Worm (Caenorhabditis elegans) whole organism, young adult: ENCODE data around the gene tat-4.

Source experiments
- B0336.3 ChIP-seq: fragments of 200-800 bp; sonication (Bioruptor generic); IDR thresholded peaks from 2 replicates; pipeline ENCODE4 v1.3.6; 2022; ENCODE audit warnings: missing genetic modification characterization, missing compliant biosample characterization
- D2030.7 ChIP-seq: fragments of 200-800 bp; sonication (Bioruptor generic); IDR thresholded peaks from 2 replicates; pipeline ENCODE4 v1.3.6; 2022; ENCODE audit warnings: missing genetic modification reagents, missing genetic modification characterization, missing compliant biosample characterization
- F22D6.2 ChIP-seq: sonication (generic microtip); optimal IDR thresholded peaks from 2 replicates; lab custom pipeline; 2016; ENCODE audit warnings: mild to moderate bottlenecking, missing genetic modification characterization, missing compliant biosample characterization
- F23B12.7 ChIP-seq: sonication (generic microtip); optimal IDR thresholded peaks from 2 replicates; lab custom pipeline; 2017; ENCODE audit warnings: missing genetic modification characterization, mild to moderate bottlenecking, missing compliant biosample characterization, antibody characterized with exemption, moderate library complexity; ENCODE audit not compliant: insufficient read depth
- F49E8.2 ChIP-seq: sonication (generic microtip); optimal IDR thresholded peaks from 3 replicates; lab custom pipeline; 2017; ENCODE audit warnings: missing genetic modification characterization, mild to moderate bottlenecking, missing compliant biosample characterization, antibody characterized with exemption, moderate library complexity; ENCODE audit not compliant: insufficient read depth
- F52B5.7 ChIP-seq: sonication (generic microtip); optimal IDR thresholded peaks from 2 replicates; lab custom pipeline; 2016; ENCODE audit warnings: mild to moderate bottlenecking, missing genetic modification characterization, missing compliant biosample characterization
- T26A5.8 ChIP-seq: sonication (generic microtip); optimal IDR thresholded peaks from 2 replicates; lab custom pipeline; 2016; ENCODE audit warnings: missing genetic modification characterization, missing compliant biosample characterization
- Y53G8AR.9 ChIP-seq: fragments of 200-800 bp; sonication (Bioruptor generic); conservative IDR thresholded peaks from 2 replicates; pipeline ENCODE4 v1.3.6; 2022; ENCODE audit warnings: missing genetic modification reagents, missing genetic modification characterization, missing compliant biosample characterization
- Y79H2A.3 ChIP-seq: fragments of 200-800 bp; sonication (Bioruptor generic); conservative IDR thresholded peaks from 2 replicates; pipeline ENCODE4 v1.3.6; 2022; ENCODE audit warnings: missing genetic modification reagents, missing genetic modification characterization, missing compliant biosample characterization
- ZK185.1 ChIP-seq: sonication (generic microtip); optimal IDR thresholded peaks from 2 replicates; lab custom pipeline; 2016; ENCODE audit warnings: mild to moderate bottlenecking, missing genetic modification characterization, missing compliant biosample characterization; ENCODE audit not compliant: poor library complexity, severe bottlenecking
- akir-1 ChIP-seq: fragments of 200-800 bp; sonication (Bioruptor generic); optimal IDR thresholded peaks from 2 replicates; lab custom pipeline; 2018; ENCODE audit warnings: mild to moderate bottlenecking, missing genetic modification characterization, moderate library complexity, missing compliant biosample characterization
- ama-1 ChIP-seq, 3 experiments: fragments of 150-350 bp in 1 of 3; sonication (generic microtip) in 2 of 3; optimal IDR thresholded peaks; 2 replicates each; lab custom pipeline; 2014 to 2018; ENCODE audit warnings: missing biosample characterization in 2 of 3, missing genetic modification characterization in 2 of 3, missing genetic modification reagents in 2 of 3
- aptf-3 ChIP-seq: fragments of 200-800 bp; sonication (Bioruptor generic); IDR thresholded peaks from 2 replicates; pipeline ENCODE4 v1.3.6; 2022; ENCODE audit warnings: missing genetic modification characterization, missing compliant biosample characterization
- athp-1 ChIP-seq: sonication (generic microtip); optimal IDR thresholded peaks from 2 replicates; lab custom pipeline; 2017; ENCODE audit warnings: mild to moderate bottlenecking, missing genetic modification characterization, missing compliant biosample characterization
- attf-5 ChIP-seq: fragments of 200-800 bp; sonication (Bioruptor generic); optimal IDR thresholded peaks from 2 replicates; lab custom pipeline; 2018; ENCODE audit warnings: mild to moderate bottlenecking, missing genetic modification characterization, missing compliant biosample characterization
- attf-6 ChIP-seq: fragments of 200-800 bp; sonication (Bioruptor generic); IDR thresholded peaks from 2 replicates; pipeline ENCODE4 v1.3.6; 2022; ENCODE audit warnings: missing genetic modification reagents, missing genetic modification characterization, missing compliant biosample characterization
- ceh-79 ChIP-seq: sonication (generic microtip); optimal IDR thresholded peaks from 2 replicates; lab custom pipeline; 2017; ENCODE audit warnings: mild to moderate bottlenecking, missing genetic modification characterization, missing compliant biosample characterization
- ceh-91 ChIP-seq: fragments of 200-800 bp; sonication (Bioruptor generic); IDR thresholded peaks from 2 replicates; pipeline ENCODE4 v1.3.6; 2022; ENCODE audit warnings: missing genetic modification reagents, missing genetic modification characterization, missing compliant biosample characterization
- chd-7 ChIP-seq: sonication (generic microtip); optimal IDR thresholded peaks from 2 replicates; lab custom pipeline; 2016; ENCODE audit warnings: mild to moderate bottlenecking, missing genetic modification characterization, moderate library complexity, missing compliant biosample characterization
- egrh-3 ChIP-seq: fragments of 200-800 bp; sonication (Bioruptor generic); IDR thresholded peaks from 2 replicates; pipeline ENCODE4 v1.3.6; 2022; ENCODE audit warnings: missing genetic modification reagents, missing genetic modification characterization, missing compliant biosample characterization
- ekl-4 ChIP-seq: fragments of 200-800 bp; sonication (Bioruptor generic); IDR thresholded peaks from 2 replicates; pipeline ENCODE4 v1.3.6; 2022; ENCODE audit warnings: missing genetic modification reagents, missing genetic modification characterization, missing compliant biosample characterization
- fkh-3 ChIP-seq: sonication (generic microtip); optimal IDR thresholded peaks from 2 replicates; lab custom pipeline; 2016; ENCODE audit warnings: mild to moderate bottlenecking, missing genetic modification characterization, missing compliant biosample characterization
- him-1 ChIP-seq: sonication (generic microtip); optimal IDR thresholded peaks from 2 replicates; lab custom pipeline; 2016; ENCODE audit warnings: missing genotype, missing genetic modification reagents, missing genetic modification characterization, missing compliant biosample characterization
- hmg-1.2 ChIP-seq: fragments of 200-800 bp; sonication (Bioruptor generic); IDR thresholded peaks from 2 replicates; pipeline ENCODE4 v1.3.6; 2022; ENCODE audit warnings: missing genetic modification reagents, missing genetic modification characterization, missing compliant biosample characterization
- hsf-1 ChIP-seq: fragments of 200-800 bp; sonication (Bioruptor generic); IDR thresholded peaks from 2 replicates; pipeline ENCODE4 v1.3.6; 2022; ENCODE audit warnings: missing genetic modification reagents, missing genetic modification characterization, missing compliant biosample characterization
- let-526 ChIP-seq: fragments of 200-800 bp; sonication (Bioruptor generic); IDR thresholded peaks from 2 replicates; pipeline ENCODE4 v1.3.6; 2022; ENCODE audit warnings: missing genetic modification reagents, missing genetic modification characterization, missing compliant biosample characterization
- let-607 ChIP-seq, 2 experiments: fragments of 200-800 bp in 1 of 2; sonication (Bioruptor generic) in 1 of 2; sonication (generic microtip) in 1 of 2; optimal IDR thresholded peaks; 2 replicates each; lab custom pipeline; 2016 to 2018; ENCODE audit warnings: mild to moderate bottlenecking in 2 of 2, missing compliant biosample characterization in 2 of 2, missing genetic modification characterization in 2 of 2, moderate library complexity in 2 of 2, missing genotype in 1 of 2
- lin-26 ChIP-seq: fragments of 200-800 bp; sonication (Bioruptor generic); IDR thresholded peaks from 2 replicates; pipeline ENCODE4 v1.3.6; 2022; ENCODE audit warnings: missing genetic modification reagents, missing genetic modification characterization, missing compliant biosample characterization
- lin-35 ChIP-seq, 3 experiments: fragments of 150-350 bp in 2 of 3; sonication (generic microtip) in 1 of 3; optimal IDR thresholded peaks; 2 replicates each; lab custom pipeline; 2014 to 2018; ENCODE audit warnings: missing biosample characterization in 3 of 3, missing genetic modification characterization in 3 of 3, missing genetic modification reagents in 3 of 3
- lin-54 ChIP-seq: fragments of 200-800 bp; sonication (Bioruptor generic); optimal IDR thresholded peaks from 2 replicates; lab custom pipeline; 2018; ENCODE audit warnings: mild to moderate bottlenecking, missing genetic modification characterization, missing compliant biosample characterization
- madf-6 ChIP-seq: fragments of 200-800 bp; sonication (Bioruptor generic); IDR thresholded peaks from 2 replicates; pipeline ENCODE4 v1.3.6; 2022; ENCODE audit warnings: missing genetic modification reagents, missing genetic modification characterization, missing compliant biosample characterization
- mcd-1 ChIP-seq: fragments of 200-800 bp; sonication (Bioruptor generic); IDR thresholded peaks from 2 replicates; pipeline ENCODE4 v1.3.6; 2022; ENCODE audit warnings: missing genetic modification reagents, missing genetic modification characterization, missing compliant biosample characterization
- nfya-2 ChIP-seq: fragments of 200-800 bp; sonication (Bioruptor generic); IDR thresholded peaks from 2 replicates; pipeline ENCODE4 v1.3.6; 2022; ENCODE audit warnings: missing genetic modification reagents, missing genetic modification characterization, missing compliant biosample characterization
- nfyb-1 ChIP-seq: fragments of 200-800 bp; sonication (Bioruptor generic); IDR thresholded peaks from 2 replicates; pipeline ENCODE4 v1.3.6; 2022; ENCODE audit warnings: missing genetic modification reagents, missing genetic modification characterization, missing compliant biosample characterization
- nhr-27 ChIP-seq: fragments of 200-800 bp; sonication (Bioruptor generic); optimal IDR thresholded peaks from 2 replicates; lab custom pipeline; 2018; ENCODE audit warnings: mild to moderate bottlenecking, missing genetic modification characterization, moderate library complexity, missing compliant biosample characterization
- pbrm-1 ChIP-seq: fragments of 200-800 bp; sonication (Bioruptor generic); IDR thresholded peaks from 2 replicates; pipeline ENCODE4 v1.3.6; 2022; ENCODE audit warnings: missing genetic modification reagents, missing genetic modification characterization, missing compliant biosample characterization
- rcor-1 ChIP-seq: fragments of 200-800 bp; sonication (Bioruptor generic); IDR thresholded peaks from 2 replicates; pipeline ENCODE4 v1.3.6; 2022; ENCODE audit warnings: missing genetic modification reagents, missing genetic modification characterization, missing compliant biosample characterization
- repo-1 ChIP-seq: sonication (generic microtip); optimal IDR thresholded peaks from 2 replicates; lab custom pipeline; 2017; ENCODE audit warnings: mild to moderate bottlenecking, missing genetic modification characterization, missing compliant biosample characterization
- sea-2 ChIP-seq: fragments of 200-800 bp; sonication (Bioruptor generic); IDR thresholded peaks from 2 replicates; pipeline ENCODE4 v1.3.6; 2022; ENCODE audit warnings: missing genetic modification characterization, missing compliant biosample characterization
- snpc-1.1 ChIP-seq: sonication (generic microtip); optimal IDR thresholded peaks from 2 replicates; lab custom pipeline; 2017; ENCODE audit warnings: missing genetic modification characterization, mild to moderate bottlenecking, missing compliant biosample characterization, antibody characterized with exemption, moderate library complexity, missing genotype, missing genetic modification reagents; ENCODE audit not compliant: insufficient read depth
- snpc-3.4 ChIP-seq: sonication (generic microtip); optimal IDR thresholded peaks from 2 replicates; lab custom pipeline; 2017; ENCODE audit warnings: missing genetic modification characterization, mild to moderate bottlenecking, missing compliant biosample characterization, antibody characterized with exemption, moderate library complexity, missing genotype, missing genetic modification reagents
- snpc-4 ChIP-seq, 5 experiments: fragments of 150-350 bp in 1 of 5; sonication (generic microtip) in 4 of 5; optimal IDR thresholded peaks; 2 replicates each; lab custom pipeline; 2014 to 2018; ENCODE audit warnings: missing genetic modification characterization in 5 of 5, missing biosample characterization in 3 of 5, antibody characterized with exemption in 2 of 5, mild to moderate bottlenecking in 2 of 5, missing compliant biosample characterization in 2 of 5, missing genotype in 2 of 5, moderate library complexity in 2 of 5, missing genetic modification reagents in 1 of 5
- tbx-9 ChIP-seq: sonication (generic microtip); optimal IDR thresholded peaks from 2 replicates; lab custom pipeline; 2016; ENCODE audit warnings: borderline replicate concordance, missing genetic modification characterization, inconsistent platforms, missing compliant biosample characterization
- tlf-1 ChIP-seq: fragments of 200-800 bp; sonication (Bioruptor generic); optimal IDR thresholded peaks from 2 replicates; lab custom pipeline; 2018; ENCODE audit warnings: mild to moderate bottlenecking, missing genetic modification characterization, missing compliant biosample characterization

The tat-4 gene

DNA sequence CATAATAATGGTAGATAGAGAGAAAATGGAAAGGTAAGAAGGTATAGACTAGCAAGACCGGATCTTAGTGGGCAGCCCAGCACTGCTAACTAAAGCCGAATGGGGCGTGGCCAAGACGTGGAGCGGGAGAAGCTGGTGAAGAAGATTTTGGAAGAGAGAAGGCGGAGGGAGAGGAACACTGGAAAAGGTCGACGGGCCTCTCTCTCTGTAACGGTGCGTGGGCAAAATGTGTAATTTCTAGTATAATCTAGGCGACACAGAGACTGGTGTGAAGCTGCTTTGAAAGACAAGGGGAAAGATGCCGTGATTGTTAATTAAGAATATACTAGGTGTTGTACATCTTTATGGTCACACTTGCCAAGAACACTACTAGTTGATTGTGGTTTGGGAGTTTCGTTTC, 11.9 kb upstream of the tat-4 start, which contains the start of gene F13H8.5 (continued):
- TF ChIP-seq ZK185.1 (tag; lab: Kevin White, UChicago), result no peak
- TF ChIP-seq tbx-9 (tag; lab: Kevin White, UChicago), result no peak
- TF ChIP-seq F52B5.7 (tag; lab: Kevin White, UChicago), result no peak
- TF ChIP-seq, all 124 proteins: peak for 0

DNA sequence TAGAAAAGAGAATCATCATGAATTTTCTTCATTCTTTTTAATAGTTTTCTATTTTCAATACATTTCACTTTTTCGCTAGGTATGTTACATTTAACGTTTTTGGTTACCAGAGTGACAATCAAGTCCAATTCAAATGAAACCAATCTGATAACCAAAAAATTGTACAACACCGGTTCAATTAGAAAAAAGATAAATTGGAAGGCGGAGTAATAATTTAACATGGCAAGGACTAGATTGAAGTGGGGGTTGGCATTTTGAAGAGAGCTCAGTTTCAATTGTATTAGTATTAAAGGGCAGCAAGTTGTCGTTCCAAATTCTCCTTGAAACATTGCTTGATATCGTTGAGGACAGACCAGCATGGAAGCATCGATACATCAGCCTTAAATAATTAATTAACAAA, 8.6 kb upstream of the tat-4 start:
- TF ChIP-seq athp-1 (tag; lab: Kevin White, UChicago) (peak; percentile 33), snpc-4 (GFP tag; optimal IDR thresholded peaks at IDR 0.05; lab: Kevin White, UChicago) (no peak), snpc-4 (tag; optimal IDR thresholded peaks at IDR 0.05; lab: Kevin White, UChicago) (peak in 1 of 4 experiments; percentile 36), pbrm-1 (0 out of 2 replicates have a peak, but pooled peaks have one; percentile 29), ama-1 (optimal IDR thresholded peaks at IDR 0.05; lab: Kevin White, UChicago) (no peak), ama-1 (GFP tag; optimal IDR thresholded peaks at IDR 0.05; lab: Kevin White, UChicago) (peak in 1 of 2 experiments; percentile 74), let-526 (GFP tag; lab: Robert Waterston, UW) (no peak), ceh-91 (GFP tag; lab: Robert Waterston, UW) (no peak), aptf-3 (0 out of 2 replicates have a peak, but pooled peaks have one; percentile 18), attf-5 (no peak), mcd-1 (no peak), nfyb-1 (GFP tag; lab: Robert Waterston, UW) (0 out of 2 replicates have a peak, but pooled peaks have one; percentile 24), F23B12.7 (tag; lab: Kevin White, UChicago) (no peak), snpc-3.4 (tag; lab: Kevin White, UChicago) (peak; percentile 33), snpc-1.1 (tag; lab: Kevin White, UChicago) (no peak), hmg-1.2 (GFP tag; lab: Robert Waterston, UW) (0 out of 2 replicates have a peak, but pooled peaks have one; percentile 22), B0336.3 (GFP tag; lab: Robert Waterston, UW) (peak; percentile 55; the same call in 1 of the 2 replicates), him-1 (tag; lab: Kevin White, UChicago) (peak; percentile 18), chd-7 (tag; lab: Kevin White, UChicago) (peak; percentile 59), tlf-1 (GFP tag; lab: Kevin White, UChicago) (peak; percentile 4), nfya-2 (GFP tag; lab: Robert Waterston, UW) (no peak), lin-26 (GFP tag; lab: Robert Waterston, UW) (no peak), fkh-3 (tag; lab: Kevin White, UChicago) (no peak), T26A5.8 (tag; lab: Kevin White, UChicago) (no peak), let-607 (tag; optimal IDR thresholded peaks at IDR 0.05; lab: Kevin White, UChicago) (no peak), D2030.7 (peak; percentile 17; the same call in 1 of the 2 replicates), attf-6 (GFP tag; lab: Robert Waterston, UW) (peak; percentile 68; the same call in 1 of the 2 replicates), akir-1 (GFP tag; lab: Kevin White, UChicago) (no peak), rcor-1 (GFP tag; lab: Robert Waterston, UW) (peak; percentile 33; the same call in 1 of the 2 replicates), hsf-1 (0 out of 2 replicates have a peak, but pooled peaks have one; percentile 38), lin-35 (GFP tag; optimal IDR thresholded peaks at IDR 0.05; lab: Kevin White, UChicago) (no peak), Y79H2A.3 (GFP tag; lab: Robert Waterston, UW) (peak; percentile 60; the same call in 1 of the 2 replicates), ceh-79 (tag; lab: Kevin White, UChicago) (peak; percentile 44), madf-6 (GFP tag; lab: Robert Waterston, UW) (peak; percentile 67), Y53G8AR.9 (GFP tag; lab: Robert Waterston, UW) (peak; percentile 82), sea-2 (GFP tag; lab: Robert Waterston, UW) (no peak), nhr-27 (tag; lab: Kevin White, UChicago) (no peak), egrh-3 (GFP tag; lab: Robert Waterston, UW) (no peak), lin-54 (GFP tag; lab: Kevin White, UChicago) (peak; percentile 44), F49E8.2 (tag; lab: Kevin White, UChicago) (peak; percentile 31), ekl-4 (GFP tag; lab: Robert Waterston, UW) (peak; percentile 73), repo-1 (tag; lab: Kevin White, UChicago) (peak; percentile 37), F22D6.2 (no peak)
